In the genomic region with DNA sequence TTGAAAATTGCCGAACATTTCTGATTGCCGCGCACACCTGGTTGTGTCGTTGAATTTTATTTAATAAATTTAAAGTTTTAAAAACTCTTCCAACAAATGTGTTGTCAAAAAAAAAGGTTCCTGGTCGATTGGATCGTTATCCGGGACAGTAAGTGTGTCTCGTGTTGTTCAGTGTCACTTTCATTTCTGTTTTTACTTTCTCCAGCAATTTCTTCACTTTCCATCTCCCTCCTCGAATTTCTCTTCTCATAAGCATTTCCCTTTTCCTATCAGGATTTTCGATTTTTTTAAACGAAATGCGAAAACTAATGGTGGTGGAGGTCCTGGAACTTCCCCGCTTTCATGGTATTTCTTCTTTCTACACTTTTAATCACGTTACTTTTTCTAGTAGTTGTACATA, we compare ENCODE assay signal across 5 worm cellular contexts.
TF ChIP-seq lines count a peak whose summit lies in the region.

No protein-coding gene starts in this region.

TF ChIP-seq in whole organism, L1 larva, 84 proteins besides CTCF, POLR2A, EP300 and RAD21:
- TF ChIP-seq unc-30 (tag; optimal IDR thresholded peaks at IDR 0.05; lab: Kevin White, UChicago) (no peak), efl-1 (optimal IDR thresholded peaks at IDR 0.05; lab: Kevin White, UChicago) (no peak), efl-1 (GFP tag; optimal IDR thresholded peaks at IDR 0.05 in 1 of 2; lab: Kevin White, UChicago) (peak in 1 of 2 experiments; percentile 35), alr-1 (tag; optimal IDR thresholded peaks at IDR 0.05; lab: Kevin White, UChicago; ENCODE audit: borderline replicate concordance) (no peak), blmp-1 (tag; optimal IDR thresholded peaks at IDR 0.05; lab: Kevin White, UChicago) (peak; percentile 99)

TF ChIP-seq in whole organism, L2 larva, 48 proteins besides CTCF, POLR2A, EP300 and RAD21:
- no peak for TF ChIP-seq ceh-82 (tag; optimal IDR thresholded peaks at IDR 0.05; lab: Kevin White, UChicago)
- no peak for TF ChIP-seq ztf-1 (GFP tag; conservative IDR thresholded peaks at IDR 0.05; lab: Robert Waterston, UW)
- TF ChIP-seq nhr-6 (tag; optimal IDR thresholded peaks at IDR 0.05; lab: Kevin White, UChicago), result no peak
- TF ChIP-seq R02D3.7 (tag; optimal IDR thresholded peaks at IDR 0.05; lab: Kevin White, UChicago), result no peak
- TF ChIP-seq alr-1 (tag; optimal IDR thresholded peaks at IDR 0.05; lab: Kevin White, UChicago), result no peak
- TF ChIP-seq elt-1 (tag; optimal IDR thresholded peaks at IDR 0.05; lab: Kevin White, UChicago), result no peak
- TF ChIP-seq dmd-4 (tag; optimal IDR thresholded peaks at IDR 0.05; lab: Kevin White, UChicago), result no peak
- TF ChIP-seq blmp-1 (tag; optimal IDR thresholded peaks at IDR 0.05; lab: Kevin White, UChicago; ENCODE audit: insufficient read depth), result peak; percentile 91
TF ChIP-seq in whole organism, L2 larva: peak in this region for 1.

TF ChIP-seq in whole organism, L3 larva, 47 proteins besides CTCF, POLR2A, EP300 and RAD21:
- TF ChIP-seq nhr-23 (tag; optimal IDR thresholded peaks at IDR 0.05; lab: Kevin White, UChicago), result peak; percentile 14
- no peak for TF ChIP-seq unc-62 (GFP tag; optimal IDR thresholded peaks at IDR 0.05; lab: Kevin White, UChicago)
- TF ChIP-seq egl-5 (tag; optimal IDR thresholded peaks at IDR 0.05; lab: Kevin White, UChicago), result no peak

TF ChIP-seq in whole organism, L4 larva, 104 proteins besides CTCF, POLR2A, EP300 and RAD21:
- TF ChIP-seq aha-1 (tag; lab: Kevin White, UChicago), result peak; percentile 44
- TF ChIP-seq Y48G9A.11 (GFP tag; IDR thresholded peaks at IDR 0.05; lab: Robert Waterston, UW), result no peak

TF ChIP-seq in whole organism, mixed stage, embryonic, 35 proteins besides CTCF, POLR2A, EP300 and RAD21:
- TF ChIP-seq flh-1 (GFP tag; optimal IDR thresholded peaks at IDR 0.05; lab: Kevin White, UChicago) (no peak), blmp-1 (tag; optimal IDR thresholded peaks at IDR 0.05; lab: Kevin White, UChicago) (peak; percentile 78)
